Worm (Caenorhabditis elegans) whole organism, L1 larva: Measurements from ENCODE around the gene ska-3.

Experiments
- C16A3.4 ChIP-seq: fragments of 150-350 bp; optimal IDR thresholded peaks from 2 replicates; lab custom pipeline; 2014; ENCODE audit warnings: missing biosample characterization, missing genetic modification characterization
- ama-1 ChIP-seq: fragments of 150-350 bp; optimal IDR thresholded peaks from 2 replicates; lab custom pipeline; 2014
- ceh-82 ChIP-seq, 3 experiments: fragments of 150-350 bp in 1 of 3; sonication (generic microtip) in 2 of 3; optimal IDR thresholded peaks; 2 replicates each; lab custom pipeline; 2014 to 2017; ENCODE audit warnings: missing biosample characterization in 3 of 3, missing genetic modification characterization in 3 of 3
- dpl-1 ChIP-seq, 3 experiments: fragments of 150-350 bp in 2 of 3; sonication (generic microtip) in 1 of 3; optimal IDR thresholded peaks; 2 replicates each; lab custom pipeline; 2014 to 2017; ENCODE audit warnings: missing biosample characterization in 3 of 3, missing genetic modification characterization in 3 of 3, missing genetic modification reagents in 3 of 3
- egl-27 ChIP-seq, 2 experiments: fragments of 150-350 bp in 1 of 2; sonication (generic microtip); optimal IDR thresholded peaks; 3 replicates each; lab custom pipeline; 2017 to 2018; ENCODE audit warnings: missing biosample characterization in 2 of 2, missing genetic modification characterization in 2 of 2, missing genetic modification reagents in 2 of 2
- fos-1 ChIP-seq: fragments of 150-350 bp; optimal IDR thresholded peaks from 2 replicates; lab custom pipeline; 2014; ENCODE audit warnings: missing biosample characterization, missing genetic modification characterization
- mab-9 ChIP-seq: fragments of 200-800 bp; sonication (Bioruptor generic); IDR thresholded peaks from 2 replicates; pipeline ENCODE4 v1.3.6; 2022; ENCODE audit warnings: missing genetic modification reagents, missing genetic modification characterization, missing compliant biosample characterization
- mep-1 ChIP-seq: fragments of 150-350 bp; optimal IDR thresholded peaks from 2 replicates; lab custom pipeline; 2014; ENCODE audit warnings: missing biosample characterization, missing genetic modification characterization
- ztf-11 ChIP-seq, 2 experiments: sonication (generic microtip); optimal IDR thresholded peaks; 2 replicates each; lab custom pipeline; 2016 to 2017; ENCODE audit warnings: missing genetic modification characterization in 2 of 2, missing biosample characterization in 1 of 2, missing compliant biosample characterization in 1 of 2

DNA sequence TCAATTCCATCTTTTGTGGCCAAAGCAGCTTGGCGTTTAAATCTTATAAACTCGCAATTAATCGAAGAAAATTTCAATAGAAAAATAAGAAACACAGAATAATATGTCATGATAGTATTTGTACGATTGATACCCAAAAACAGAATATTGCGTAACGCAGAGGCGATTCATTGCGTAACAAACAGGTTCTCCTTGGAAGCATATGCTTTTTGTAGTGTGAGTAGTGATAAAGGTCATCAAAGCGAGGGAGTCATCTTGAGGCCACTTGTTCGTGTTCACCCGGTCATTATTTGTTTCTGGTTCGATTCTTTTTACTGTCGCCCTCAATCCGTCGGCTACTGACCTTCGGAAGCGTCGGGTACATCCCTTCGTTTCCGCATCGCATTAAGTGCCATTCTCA is 17.8 kb downstream of the ska-3 start, which contains the start of gene F54E7.6:
- no peak for TF ChIP-seq C16A3.4 (tag; lab: Kevin White, UChicago)
- TF ChIP-seq fos-1 (tag; lab: Kevin White, UChicago): no peak
- no peak for TF ChIP-seq mab-9
- no peak for TF ChIP-seq mep-1 (tag; lab: Kevin White, UChicago)
- no peak for TF ChIP-seq dpl-1 (GFP tag; optimal IDR thresholded peaks at IDR 0.05; lab: Kevin White, UChicago)
- TF ChIP-seq ceh-82 (tag; optimal IDR thresholded peaks at IDR 0.05; lab: Kevin White, UChicago): no peak
- TF ChIP-seq ztf-11 (tag; optimal IDR thresholded peaks at IDR 0.05; lab: Kevin White, UChicago): no peak
- no peak for TF ChIP-seq egl-27 (tag; optimal IDR thresholded peaks at IDR 0.05; lab: Kevin White, UChicago)
- TF ChIP-seq ama-1: no peak
